Fruit fly (Drosophila melanogaster): ENCODE measurements around the gene Ziz.

dm6 chr2L:7508463-7508862, 12.4 kb upstream of the Ziz start:
- no peak for TF ChIP-seq mirr (GFP tag; optimal IDR thresholded peaks at IDR 0.05)
- no peak for TF ChIP-seq Ptx1 (GFP tag; IDR thresholded peaks at IDR 0.05)
- TF ChIP-seq ara (GFP tag; IDR thresholded peaks at IDR 0.05): no peak
- TF ChIP-seq CG8290 (GFP tag; optimal IDR thresholded peaks at IDR 0.05): no peak
- TF ChIP-seq CG8290 (tag; optimal IDR thresholded peaks at IDR 0.05): no peak
- no peak for TF ChIP-seq Kr (GFP tag; optimal IDR thresholded peaks at IDR 0.05)
- no peak for TF ChIP-seq en (GFP tag; optimal IDR thresholded peaks at IDR 0.05)
- no peak for TF ChIP-seq Spps (tag; optimal IDR thresholded peaks at IDR 0.05)
- no peak for TF ChIP-seq CG9437 (GFP tag; optimal IDR thresholded peaks at IDR 0.05)

Data from whole organism, embryonic.